Worm (Caenorhabditis elegans): Measurements from ENCODE around the gene acp-6.

DNA sequence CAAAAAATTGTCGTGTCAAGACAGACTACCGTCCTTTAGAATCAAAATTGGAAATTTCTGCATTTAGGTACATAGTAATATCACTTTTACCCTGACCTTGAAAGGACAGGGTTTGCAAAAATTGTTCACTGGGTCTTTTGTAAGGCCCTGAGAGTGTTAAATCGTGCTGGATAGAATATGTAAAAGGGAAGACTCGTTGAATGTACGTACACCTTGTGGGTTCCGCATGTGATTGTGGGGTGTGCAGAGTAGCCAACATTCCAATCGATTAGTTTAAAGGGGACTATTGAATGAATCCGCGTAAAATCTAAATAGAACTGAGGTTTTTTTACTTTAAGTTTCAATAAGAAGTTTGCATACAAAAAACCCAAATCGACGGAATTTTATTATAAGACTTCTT is 34.7 kb upstream of the acp-6 start:
- TF ChIP-seq vab-15 (tag; optimal IDR thresholded peaks at IDR 0.05) (no peak), nhr-77 (tag; optimal IDR thresholded peaks at IDR 0.05) (no peak), pqm-1 (tag; optimal IDR thresholded peaks at IDR 0.05) (no peak), nhr-237 (tag; optimal IDR thresholded peaks at IDR 0.05) (no peak), snpc-4 (tag; optimal IDR thresholded peaks at IDR 0.05) (no peak), mep-1 (tag; optimal IDR thresholded peaks at IDR 0.05) (no peak), ceh-90 (tag; optimal IDR thresholded peaks at IDR 0.05) (no peak), C16A3.4 (tag; optimal IDR thresholded peaks at IDR 0.05) (no peak), mab-9 (GFP tag; IDR thresholded peaks at IDR 0.05) (no peak), alr-1 (tag; optimal IDR thresholded peaks at IDR 0.05; ENCODE audit: borderline replicate concordance) (no peak), aly-2 (tag; optimal IDR thresholded peaks at IDR 0.05) (no peak), sptf-1 (tag; optimal IDR thresholded peaks at IDR 0.05) (no peak)

Measured in whole organism, L1 larva.